Worm (Caenorhabditis elegans) whole organism, L4/young adult: ENCODE results near the gene col-174.

Source experiments
- W03F9.2 ChIP-seq: fragments of 150-350 bp; optimal IDR thresholded peaks from 2 replicates; lab custom pipeline; 2014; ENCODE audit warnings: missing biosample characterization, missing genetic modification characterization
- dao-5 ChIP-seq: sonication (generic microtip); optimal IDR thresholded peaks from 2 replicates; lab custom pipeline; 2016; ENCODE audit warnings: missing genotype, missing genetic modification characterization, moderate library complexity, missing compliant biosample characterization
- him-1 ChIP-seq: sonication (generic microtip); optimal IDR thresholded peaks from 2 replicates; lab custom pipeline; 2016; ENCODE audit warnings: missing genotype, missing genetic modification reagents, missing genetic modification characterization, missing compliant biosample characterization

Gene col-174

DNA sequence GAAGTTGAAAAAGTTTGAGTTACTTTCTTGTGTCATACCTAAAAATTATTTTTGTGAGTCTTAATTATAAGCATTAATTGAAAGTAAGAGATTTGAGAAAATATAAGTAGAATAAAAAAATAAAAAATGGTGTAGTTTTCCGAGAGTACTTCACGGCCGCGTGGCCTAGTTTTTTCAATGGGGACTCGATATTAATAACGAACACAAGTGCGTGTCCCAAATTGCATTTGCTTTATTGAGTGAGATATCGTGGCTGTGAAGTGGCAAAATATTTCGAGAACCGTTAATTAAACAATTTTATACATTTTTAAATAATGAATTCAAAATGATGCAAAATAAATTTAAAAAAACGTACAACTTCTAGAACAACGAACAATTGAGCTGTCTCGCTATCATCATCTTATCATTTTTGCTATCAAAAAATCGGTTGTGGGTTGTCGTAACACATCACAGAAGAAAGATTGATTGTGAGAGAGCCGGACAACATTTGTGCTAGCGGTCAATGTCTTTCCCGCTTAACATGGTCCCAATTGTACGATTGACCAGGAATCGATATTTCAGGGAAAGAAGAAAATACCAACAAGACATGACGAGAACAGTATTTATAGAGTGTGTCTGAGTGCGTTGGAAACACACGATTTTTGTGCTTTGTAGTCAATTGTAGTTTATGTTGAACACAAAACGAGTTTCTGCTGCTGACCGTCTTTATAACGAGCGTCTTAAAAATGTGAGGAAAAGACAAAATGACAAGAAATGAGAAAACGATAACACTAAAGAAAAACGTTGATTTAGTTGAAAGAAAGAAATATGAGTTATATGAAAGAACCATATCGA lies 23.3 kb downstream of the col-174 start, which contains the start of gene apy-1:
Gene apy-1, minus strand, starts transcription at position 38 of the 834 bp plus-strand sequence.
- TF ChIP-seq him-1 (no peak), dao-5 (tag; lab: Kevin White, UChicago) (no peak), W03F9.2 (no peak)

DNA sequence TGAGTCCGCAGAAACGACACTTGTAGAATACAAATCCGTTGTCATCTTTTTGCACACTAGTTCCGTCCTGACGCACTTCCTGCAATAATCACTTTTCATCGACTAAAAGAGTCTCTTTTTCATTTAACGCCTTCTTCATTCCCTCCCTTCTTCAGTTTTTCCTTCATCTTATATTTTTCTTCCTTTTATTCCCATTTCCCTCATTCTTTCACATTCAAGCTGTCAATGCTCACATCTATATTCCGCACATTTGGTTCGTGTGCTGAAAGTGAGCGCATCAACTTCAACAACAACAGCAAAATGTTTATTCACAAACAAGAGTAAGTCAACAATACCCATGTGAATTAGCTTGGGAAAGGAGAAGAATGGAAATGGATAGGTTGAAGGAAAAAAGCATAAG lies 25.4 kb downstream of the col-174 start, which contains the start of gene pcyt-1:
Gene pcyt-1, plus strand, starts transcription at position 301 of the 400 bp plus-strand sequence.
- no peak for TF ChIP-seq W03F9.2
- TF ChIP-seq him-1: no peak
- no peak for TF ChIP-seq dao-5 (tag; lab: Kevin White, UChicago)

DNA sequence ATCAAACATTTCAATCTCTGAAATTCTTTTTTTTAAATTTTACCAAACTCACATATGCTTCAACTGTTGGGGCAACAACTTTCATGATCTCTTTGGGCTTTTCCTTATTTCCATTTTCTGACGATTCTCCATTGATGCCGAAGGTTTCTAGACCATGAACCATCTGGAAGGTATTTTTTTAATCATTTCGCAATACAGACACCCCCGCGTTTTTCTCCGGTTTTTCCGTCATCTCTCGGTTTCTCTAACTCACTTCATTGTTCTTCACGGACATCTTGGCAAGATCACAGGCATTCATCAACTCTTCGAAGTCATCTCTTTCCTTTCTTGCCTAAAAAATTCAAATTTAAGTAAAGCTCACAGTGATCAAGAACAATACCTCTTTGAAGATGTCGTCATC lies 26.6 kb downstream of the col-174 start:
- TF ChIP-seq dao-5 (tag; lab: Kevin White, UChicago) (no peak), W03F9.2 (no peak), him-1 (no peak)

DNA sequence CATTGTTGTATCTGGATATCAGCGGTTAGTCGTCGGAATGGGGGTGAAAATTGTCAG lies 26.8 kb downstream of the col-174 start, which contains the start of the genes unc-98 and F08C6.18:
Gene unc-98, minus strand, starts transcription at position 48 of the 57 bp plus-strand sequence.
Gene F08C6.18, minus strand, starts transcription at position 57 of the 57 bp plus-strand sequence.
- TF ChIP-seq W03F9.2: no peak
- TF ChIP-seq him-1: no peak
- no peak for TF ChIP-seq dao-5 (tag; lab: Kevin White, UChicago)

DNA sequence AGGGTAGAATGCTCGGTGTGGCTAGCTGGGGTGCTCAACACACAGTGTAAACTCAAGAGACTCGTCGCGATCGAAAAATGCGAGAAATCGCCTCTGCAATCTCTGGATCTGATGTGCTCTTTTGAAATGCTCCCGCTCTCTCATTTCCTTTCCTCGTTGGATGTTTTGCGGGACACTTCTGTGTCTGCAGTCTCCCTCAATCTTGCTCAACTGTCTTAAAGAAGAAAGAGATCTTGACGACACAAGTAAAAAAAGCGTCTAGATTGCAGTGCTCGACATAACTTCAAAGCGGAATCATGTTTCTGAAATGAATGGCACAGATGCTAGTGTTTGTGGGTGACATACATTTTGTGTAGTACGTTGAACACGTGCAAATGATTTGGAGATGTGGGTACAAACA lies 27.0 kb downstream of the col-174 start:
- TF ChIP-seq W03F9.2: no peak
- TF ChIP-seq him-1: no peak
- no peak for TF ChIP-seq dao-5 (tag; lab: Kevin White, UChicago)

DNA sequence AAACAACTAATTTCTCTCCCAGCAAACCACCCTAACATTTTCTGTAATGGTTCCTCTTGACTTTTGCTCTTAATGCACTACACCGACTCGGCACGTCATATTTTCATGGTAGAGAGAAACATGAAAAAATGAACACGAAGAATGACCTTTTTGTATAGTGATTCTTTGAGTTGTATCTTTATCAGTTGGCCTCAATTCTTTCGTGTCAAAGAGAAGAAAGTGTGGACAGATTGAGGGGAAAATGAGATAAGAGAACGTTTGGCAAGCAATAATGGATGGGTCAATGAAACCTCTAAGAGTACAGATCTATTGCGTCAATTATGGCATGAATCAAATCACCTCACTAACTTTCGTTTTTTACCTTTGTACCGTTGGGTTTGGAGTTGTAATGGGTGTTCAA lies 29.3 kb downstream of the col-174 start:
- TF ChIP-seq dao-5 (tag; lab: Kevin White, UChicago) (no peak), W03F9.2 (no peak), him-1 (no peak)

DNA sequence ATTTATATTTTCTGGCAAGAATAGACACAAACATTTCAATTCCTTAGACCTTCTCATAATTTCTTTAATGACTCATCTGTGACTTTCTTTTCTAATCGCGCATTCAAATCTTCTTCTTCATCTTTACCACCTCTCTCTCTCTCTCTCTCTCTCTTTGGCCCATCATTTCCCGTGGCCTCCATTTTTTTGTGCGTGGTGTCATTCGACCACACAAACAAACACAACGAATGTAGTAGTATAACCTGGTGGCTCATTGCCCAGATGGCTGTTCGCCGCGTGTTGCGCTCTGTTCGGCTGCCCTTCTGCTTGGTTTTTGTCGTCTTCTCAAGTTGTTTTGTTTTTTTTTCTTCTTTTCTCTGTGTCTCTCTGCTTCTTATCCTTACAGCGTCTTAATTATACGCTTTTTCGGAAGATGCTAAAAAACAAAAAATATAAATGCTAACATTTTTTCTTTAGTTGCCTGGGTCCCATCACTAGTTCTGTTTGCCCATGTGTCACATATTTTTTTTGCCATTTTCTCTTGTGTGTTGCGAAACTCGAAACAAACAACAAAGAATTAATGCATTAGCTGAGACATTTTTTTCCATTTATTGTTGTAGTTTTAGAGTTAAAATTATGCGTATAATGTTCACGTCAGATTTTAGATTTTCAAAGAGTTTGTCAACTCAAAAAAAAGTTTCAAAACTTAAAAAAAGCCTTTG lies 31.0 kb downstream of the col-174 start:
- TF ChIP-seq him-1: no peak
- TF ChIP-seq W03F9.2: no peak
- no peak for TF ChIP-seq dao-5 (tag; lab: Kevin White, UChicago)

DNA sequence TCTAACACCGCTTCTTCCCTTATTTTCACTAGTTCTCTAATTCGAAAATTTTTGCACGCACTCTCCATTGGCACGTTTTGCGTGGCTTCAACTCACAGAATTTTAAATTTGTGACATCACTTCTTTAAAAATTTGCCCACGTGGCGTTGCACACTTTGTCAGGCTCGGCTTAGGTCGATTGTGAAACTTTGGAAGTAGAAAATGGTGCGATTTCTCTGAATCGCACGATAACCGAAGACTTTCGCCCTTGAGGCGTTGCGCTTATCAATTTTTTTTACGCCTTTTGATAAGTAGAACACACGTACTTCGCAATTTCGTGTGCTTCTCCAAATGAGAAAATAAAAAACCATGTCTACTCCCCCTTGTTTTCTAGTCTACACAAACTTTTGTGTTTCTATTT lies 31.7 kb downstream of the col-174 start:
- TF ChIP-seq W03F9.2: no peak
- TF ChIP-seq dao-5 (tag; lab: Kevin White, UChicago): no peak
- no peak for TF ChIP-seq him-1

DNA sequence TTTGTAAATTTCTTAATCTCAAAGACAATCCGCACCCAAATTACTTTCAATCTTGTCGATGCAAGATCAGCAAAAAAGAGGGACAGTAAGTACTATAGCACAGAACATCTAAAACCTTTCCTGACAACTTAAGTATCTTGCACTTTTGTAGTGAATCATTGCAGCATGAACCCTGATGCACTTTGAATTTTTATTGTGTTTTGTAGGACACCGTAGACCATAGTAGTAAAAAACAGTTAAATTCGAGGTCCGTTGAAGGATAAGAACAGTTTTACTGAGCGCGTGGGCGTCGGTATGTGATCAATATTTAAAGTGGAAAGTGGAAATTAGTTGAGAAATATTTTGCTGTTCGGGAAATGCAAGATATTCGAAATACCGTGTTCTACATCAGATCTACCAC lies 35.6 kb downstream of the col-174 start:
- TF ChIP-seq him-1 (no peak), dao-5 (tag; lab: Kevin White, UChicago) (no peak), W03F9.2 (no peak)

DNA sequence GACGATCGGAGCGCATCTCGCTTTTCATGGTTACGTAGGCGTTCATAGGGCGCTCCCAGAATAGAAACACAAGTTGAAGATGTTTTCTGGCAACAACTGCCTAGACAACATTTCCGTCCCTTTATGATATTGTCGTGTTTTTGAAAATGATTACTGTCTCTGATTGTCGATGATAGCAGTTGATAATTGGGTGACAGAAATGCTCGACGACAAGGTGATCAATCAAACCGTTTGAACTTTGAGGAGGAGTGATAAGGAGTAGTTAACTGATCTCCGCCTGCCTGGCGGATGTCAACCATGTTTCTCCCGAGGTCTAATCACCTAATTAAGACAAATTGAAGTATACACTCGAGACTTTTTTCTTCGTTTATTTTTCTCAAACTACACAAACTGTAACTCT lies 37.3 kb downstream of the col-174 start:
- TF ChIP-seq W03F9.2: no peak
- no peak for TF ChIP-seq dao-5 (tag; lab: Kevin White, UChicago)
- no peak for TF ChIP-seq him-1

DNA sequence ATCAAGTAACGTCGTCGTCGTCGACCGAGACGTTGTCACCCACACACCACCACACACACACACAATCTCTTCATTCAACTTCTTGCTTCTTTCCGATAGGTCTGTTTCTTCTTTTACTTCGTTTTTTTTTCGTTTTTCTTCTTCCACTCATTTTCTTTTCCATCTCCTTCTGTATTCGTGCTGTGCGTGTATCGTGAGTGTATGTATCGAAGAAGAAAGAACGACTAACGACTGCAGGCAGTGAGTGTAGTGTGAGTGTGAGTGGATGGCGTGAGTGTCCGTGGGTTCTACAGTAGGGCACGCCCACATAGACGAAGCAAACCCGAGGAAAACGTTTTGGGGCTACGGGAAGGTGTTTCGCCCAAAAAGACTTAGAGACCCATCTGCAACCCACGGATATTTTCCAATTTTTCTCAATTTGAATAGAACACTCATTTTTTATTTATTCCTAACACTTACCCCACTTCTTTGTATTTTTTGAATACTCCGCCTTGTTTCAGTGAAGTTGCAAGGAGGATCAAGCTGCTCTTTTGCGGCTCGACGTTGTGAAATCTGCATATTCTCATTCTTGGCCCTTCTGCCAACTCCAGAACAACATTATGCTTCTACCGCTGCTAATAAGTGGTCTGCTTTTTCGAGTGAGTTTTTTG lies 39.1 kb downstream of the col-174 start, which contains the start of gene adt-2:
Gene adt-2, plus strand, starts transcription at position 600 of the 650 bp plus-strand sequence.
- TF ChIP-seq him-1 (no peak), W03F9.2 (no peak), dao-5 (tag; lab: Kevin White, UChicago) (no peak)

DNA sequence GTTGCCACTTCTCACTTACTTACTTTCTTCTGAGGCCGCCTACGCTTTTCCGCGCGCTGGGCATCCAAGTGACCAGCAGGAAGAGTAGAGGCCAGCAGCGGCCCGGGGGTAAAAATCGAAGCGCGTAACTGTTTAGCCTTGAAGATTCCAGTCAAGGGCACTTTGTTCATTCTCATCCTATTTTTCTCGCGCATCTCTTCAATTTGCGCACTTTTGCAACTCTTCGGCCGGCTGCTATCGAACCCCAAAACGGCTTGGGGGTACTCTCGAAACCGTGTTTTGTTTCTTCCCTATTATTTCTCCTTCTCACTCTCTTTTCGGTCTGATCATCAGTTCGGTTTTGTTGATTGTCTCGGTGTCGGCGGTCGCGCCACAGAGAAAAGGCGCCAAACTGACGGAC lies 40.0 kb downstream of the col-174 start:
- TF ChIP-seq W03F9.2: no peak
- no peak for TF ChIP-seq him-1
- no peak for TF ChIP-seq dao-5 (tag; lab: Kevin White, UChicago)

DNA sequence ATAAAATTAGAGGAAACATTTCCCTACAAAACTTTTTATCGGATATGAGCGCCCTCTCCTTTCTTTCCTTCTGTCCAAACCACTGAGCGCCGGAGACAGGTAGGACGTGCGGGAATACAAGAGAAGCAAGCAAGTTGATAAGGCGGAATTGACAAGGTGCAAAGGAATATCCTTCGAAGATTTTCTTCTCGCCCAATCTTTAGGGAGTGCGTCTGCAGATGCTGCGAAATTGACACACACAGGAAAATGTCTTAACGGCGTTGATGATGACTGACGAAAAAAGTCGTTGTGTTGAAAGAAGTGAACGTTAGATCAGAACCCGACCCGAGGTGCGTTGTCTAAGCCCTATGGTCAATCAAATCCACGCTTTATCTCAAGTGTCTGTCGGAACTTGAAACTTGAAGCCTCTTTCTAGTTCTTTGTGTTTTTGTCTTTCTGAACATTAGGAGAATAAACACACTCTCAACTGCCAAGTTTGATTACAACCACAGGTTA lies 41.2 kb downstream of the col-174 start:
- TF ChIP-seq W03F9.2: no peak

DNA sequence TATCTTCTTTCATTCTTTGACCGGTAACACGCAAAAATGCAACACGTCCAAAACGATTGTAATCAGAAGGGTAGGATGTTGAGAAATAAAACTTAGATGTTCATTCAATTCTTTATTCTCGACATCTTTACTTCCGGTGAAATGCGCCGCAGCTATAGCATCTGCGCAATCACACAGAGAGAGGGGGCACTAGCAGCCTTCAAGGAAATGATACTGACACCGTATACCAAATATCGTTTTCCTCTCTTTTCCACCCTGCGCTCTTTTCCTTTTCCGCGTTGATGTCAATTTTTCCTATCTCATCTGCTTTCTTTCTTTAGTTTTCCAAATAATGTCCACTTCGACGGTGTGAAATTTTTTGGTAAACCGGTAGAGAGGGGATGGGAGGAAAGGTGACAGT lies 44.1 kb downstream of the col-174 start:
- TF ChIP-seq dao-5 (tag; lab: Kevin White, UChicago): no peak
- no peak for TF ChIP-seq W03F9.2
- no peak for TF ChIP-seq him-1

DNA sequence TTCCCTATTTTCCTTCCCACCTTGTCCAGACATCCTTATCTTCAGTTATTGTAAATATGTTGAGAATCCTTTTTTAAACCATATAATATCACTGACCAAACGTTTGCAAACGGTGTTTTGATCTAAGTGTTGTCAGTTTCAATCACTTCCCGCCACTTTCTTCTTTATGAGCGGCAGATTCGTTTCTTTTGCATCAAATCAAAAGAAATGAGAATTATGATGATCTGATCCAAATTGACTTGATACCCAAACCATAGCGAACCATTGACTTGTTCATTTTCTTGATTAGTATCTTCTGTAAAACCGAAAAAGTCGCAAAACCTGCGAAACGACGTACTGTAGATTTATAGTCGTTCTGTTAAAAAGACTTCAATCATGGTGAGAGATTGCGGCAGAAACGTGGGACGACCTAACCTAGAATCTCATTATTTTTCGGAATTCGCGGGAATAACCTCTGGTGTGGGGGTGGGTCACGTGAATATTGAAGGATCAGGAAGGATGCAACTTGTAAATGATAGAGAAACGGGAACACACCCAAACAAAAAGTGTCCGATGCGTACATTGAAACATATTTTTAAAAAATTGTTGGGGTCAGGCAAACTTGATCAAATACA lies 47.4 kb downstream of the col-174 start:
- no peak for TF ChIP-seq him-1
- TF ChIP-seq dao-5 (tag; lab: Kevin White, UChicago): no peak
